Fruit fly (Drosophila melanogaster): ENCODE data around the gene CG18179.
A peak's percentile ranks its signal among the peaks of the same experiment; 100 is the strongest.

Gene CG18179

DNA sequence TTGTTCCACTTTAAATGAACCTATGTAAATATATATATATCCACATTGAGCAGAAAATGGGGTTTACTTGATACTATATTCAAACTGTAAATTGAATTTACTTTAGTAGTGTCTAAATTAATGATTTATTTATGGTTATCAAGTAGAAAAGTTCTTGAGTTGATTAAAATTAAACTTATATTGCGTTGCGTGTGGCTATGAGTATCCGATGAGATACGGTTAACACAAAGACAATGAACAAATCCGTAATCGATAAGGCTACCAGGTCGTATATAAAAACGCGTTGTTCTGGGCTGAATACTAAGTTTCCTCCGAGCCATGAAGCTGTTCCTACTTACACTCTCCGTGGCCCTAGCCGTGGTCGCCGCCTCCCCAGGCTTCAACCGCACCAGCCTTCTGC lies at the start of gene CG18179:
TSS of gene CG18179 (plus strand) at position 301 of the 400 bp plus-strand sequence.
- no peak for TF ChIP-seq CG17801 (GFP tag; optimal IDR thresholded peaks at IDR 0.05; ENCODE audit: partially characterized antibody)

DNA sequence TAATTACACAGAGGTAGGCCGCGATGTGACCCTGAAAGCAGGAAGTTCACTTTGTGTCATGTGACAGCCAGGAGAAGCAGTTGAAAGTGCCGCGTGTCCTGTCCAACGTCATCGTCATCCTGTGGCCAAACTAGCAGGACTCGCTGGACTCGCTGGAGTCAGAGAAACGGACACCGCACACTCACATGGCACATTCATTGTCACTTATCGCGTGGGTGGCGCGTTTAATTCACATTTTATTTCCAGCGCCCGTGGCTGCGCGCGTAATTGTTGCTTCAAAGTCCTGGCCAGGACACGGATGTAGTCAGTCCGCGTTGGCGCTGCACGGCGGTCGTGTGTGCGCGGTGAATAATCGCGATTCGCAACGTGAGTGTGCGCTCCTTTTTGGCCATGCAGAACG lies 41.6 kb upstream of the CG18179 start, which contains the start of gene Tmc:
TSS of gene Tmc (plus strand) at position 301 of the 400 bp plus-strand sequence.
- TF ChIP-seq CG17801 (GFP tag; optimal IDR thresholded peaks at IDR 0.05; ENCODE audit: partially characterized antibody) = no peak

DNA sequence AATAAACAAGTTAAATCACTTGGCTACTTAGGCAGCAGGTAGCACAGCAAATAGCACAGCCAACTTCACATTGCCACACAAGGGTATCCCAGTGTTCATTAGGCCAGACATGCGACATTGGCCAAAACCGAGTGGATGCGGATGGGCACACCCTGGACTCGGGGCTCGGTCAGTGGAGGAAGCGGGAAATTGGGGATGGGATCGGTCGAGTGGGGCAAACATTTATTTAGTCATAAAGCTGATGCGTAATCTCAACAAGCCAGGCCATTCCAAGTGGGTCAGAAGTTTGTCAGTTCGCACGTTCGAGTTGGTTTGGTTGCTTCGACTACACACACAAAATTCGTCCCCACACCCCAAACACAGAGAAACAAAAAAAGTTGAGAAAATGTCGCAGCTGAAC lies 40.4 kb upstream of the CG18179 start, which contains the start of gene CG3222:
TSS of gene CG3222 (plus strand) at position 301 of the 400 bp plus-strand sequence.
- no peak for TF ChIP-seq CG17801 (GFP tag; optimal IDR thresholded peaks at IDR 0.05; ENCODE audit: partially characterized antibody)

DNA sequence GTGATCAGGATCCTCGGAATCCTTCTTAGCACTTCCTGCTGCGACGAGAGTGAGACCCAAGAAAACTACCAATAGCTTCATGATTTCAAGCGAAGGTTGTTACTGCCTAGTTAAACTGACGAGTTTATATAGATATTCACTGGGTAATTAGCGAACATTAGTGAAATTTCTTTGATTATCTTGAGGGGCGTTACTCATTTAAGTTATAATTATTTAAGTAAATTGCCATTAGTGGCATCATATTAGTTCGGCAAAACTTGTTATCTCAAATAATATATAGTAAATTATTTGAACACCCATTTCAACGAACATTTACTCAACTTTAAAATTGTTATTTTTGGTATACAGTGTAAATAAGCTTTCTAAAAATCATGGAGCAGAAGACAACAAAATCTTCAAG lies 37.8 kb upstream of the CG18179 start, which contains the start of the genes CG3088 and CG3306:
TSS of gene CG3088 (minus strand) at position 101 of the 400 bp plus-strand sequence.
TSS of gene CG3306 (plus strand) at position 299 of the 400 bp plus-strand sequence.
- no peak for TF ChIP-seq CG17801 (GFP tag; optimal IDR thresholded peaks at IDR 0.05; ENCODE audit: partially characterized antibody)

DNA sequence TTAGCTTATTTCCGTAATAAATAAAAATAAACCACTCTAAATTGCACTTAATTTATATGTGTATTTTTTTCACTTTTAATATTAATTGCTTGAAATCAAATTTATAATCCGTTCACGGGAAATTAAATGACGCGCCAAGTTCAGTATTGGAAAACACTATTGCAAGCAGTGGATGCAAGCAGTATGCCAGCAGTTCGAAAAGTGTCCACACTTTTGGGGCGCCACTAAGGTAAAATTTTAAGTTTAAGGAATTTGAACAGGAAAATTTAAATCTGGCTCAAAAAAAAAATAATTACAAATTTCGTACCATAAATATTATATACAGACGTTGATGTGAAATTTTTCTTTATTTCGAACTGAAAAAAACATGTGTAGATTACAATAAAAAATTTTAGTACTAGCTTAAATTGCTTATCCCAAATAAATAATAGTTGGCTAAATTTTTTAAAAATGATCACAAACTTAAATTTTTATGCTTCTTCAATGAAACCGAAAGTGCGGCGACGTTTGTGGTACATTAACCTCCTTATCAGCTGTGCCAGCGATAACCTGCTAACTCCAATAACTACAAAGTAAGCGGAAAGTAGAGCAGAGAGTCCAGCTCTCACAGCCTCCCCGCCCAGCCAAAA lies 25.0 kb upstream of the CG18179 start:
- TF ChIP-seq CG17801 (GFP tag; optimal IDR thresholded peaks at IDR 0.05; ENCODE audit: partially characterized antibody) = no peak

DNA sequence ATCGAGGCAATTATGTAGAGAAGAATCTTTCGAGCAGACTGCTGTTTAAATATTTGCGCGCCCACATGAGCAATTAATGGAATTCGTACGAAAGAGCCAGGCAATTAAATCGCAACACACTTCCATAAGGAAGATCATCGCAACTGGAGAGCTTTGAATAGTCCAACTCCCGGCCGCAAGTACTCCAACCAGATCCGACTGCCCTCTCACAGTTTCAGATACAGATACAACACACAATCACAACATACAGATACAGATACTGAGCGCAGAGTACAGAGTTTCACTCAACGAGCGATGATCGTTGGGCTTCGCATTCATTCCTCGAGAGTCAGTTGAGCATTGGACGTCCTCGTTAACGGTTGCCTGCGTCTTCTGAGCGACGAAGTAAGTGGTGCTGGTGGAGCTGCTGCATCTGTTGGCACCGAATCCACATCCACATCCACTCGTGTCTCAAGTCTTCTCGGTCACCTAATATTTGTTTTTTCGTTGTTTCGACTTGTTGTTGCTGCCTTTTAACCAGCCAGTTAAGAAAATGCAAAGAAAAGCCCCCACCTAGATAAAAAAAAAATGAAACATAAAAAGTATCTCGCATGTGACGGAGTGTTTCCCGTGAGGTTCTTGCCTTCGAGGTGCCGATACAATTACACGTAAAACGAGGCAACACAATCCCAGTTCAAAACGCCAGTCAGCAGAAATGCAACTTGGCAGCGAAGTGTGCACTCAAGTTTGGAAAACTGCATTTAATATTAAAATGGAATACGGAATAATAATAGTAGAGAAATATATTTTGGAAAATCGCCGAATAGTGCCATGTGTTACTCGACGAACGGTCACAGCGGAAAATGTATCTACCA lies 24.3 kb upstream of the CG18179 start, which contains the start of gene LanB2:
TSS of gene LanB2 (plus strand) at position 326 of the 854 bp plus-strand sequence.
- TF ChIP-seq CG17801 (GFP tag; optimal IDR thresholded peaks at IDR 0.05; ENCODE audit: partially characterized antibody) = no peak

DNA sequence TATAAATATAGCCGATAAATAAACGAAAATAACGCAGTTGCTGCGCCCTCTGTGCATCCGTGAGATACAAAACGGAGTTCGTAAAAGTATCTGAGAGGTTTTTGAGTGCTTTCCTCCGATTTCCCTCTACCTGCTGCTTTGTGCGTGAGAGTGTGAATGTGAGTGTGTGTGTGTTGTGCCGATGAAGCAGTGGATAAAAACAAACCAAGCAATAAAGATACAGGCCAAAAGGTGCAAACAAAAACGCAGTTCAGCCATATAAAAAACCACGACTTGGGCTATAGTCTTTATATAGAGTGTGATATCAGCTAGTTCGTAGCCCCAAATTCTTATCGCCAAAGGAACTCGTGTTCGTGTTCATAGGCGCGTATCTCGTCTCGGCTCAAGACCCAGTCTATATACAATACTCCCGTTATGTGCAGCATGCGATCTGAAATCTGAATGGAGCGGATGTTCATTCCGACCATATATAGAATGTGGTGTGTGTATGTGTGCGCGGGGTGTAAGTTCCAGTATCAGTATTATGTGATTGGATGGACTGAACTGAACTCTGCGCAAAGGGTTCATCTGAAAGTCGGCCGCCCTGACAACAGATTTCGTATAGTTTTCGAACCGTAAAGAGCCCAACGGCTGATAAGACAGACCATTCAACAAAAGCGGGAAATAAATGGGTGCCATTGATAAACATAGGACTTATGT lies 23.5 kb upstream of the CG18179 start:
- TF ChIP-seq CG17801 (GFP tag; optimal IDR thresholded peaks at IDR 0.05; ENCODE audit: partially characterized antibody) = no peak

DNA sequence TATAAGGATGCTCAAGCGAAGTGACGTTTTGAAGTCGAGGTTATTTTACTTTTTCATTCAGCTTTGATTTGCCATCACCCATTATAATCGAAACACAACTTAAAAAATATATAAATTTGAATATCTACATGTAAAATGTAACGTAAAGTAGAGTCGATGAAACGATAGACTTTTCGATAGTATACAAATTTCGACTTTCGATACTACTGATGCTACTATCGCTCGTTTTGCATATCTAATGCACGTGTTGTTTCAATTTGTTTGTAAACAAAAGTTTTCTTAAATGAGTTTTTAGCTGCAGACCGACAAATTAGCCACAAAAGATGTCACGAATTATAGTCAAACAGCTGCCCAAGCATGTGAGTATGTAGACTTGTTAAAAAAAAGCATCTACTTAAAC lies 15.1 kb upstream of the CG18179 start, which contains the start of gene CG3335:
TSS of gene CG3335 (plus strand) at position 224 of the 400 bp plus-strand sequence.
- no peak for TF ChIP-seq CG17801 (GFP tag; optimal IDR thresholded peaks at IDR 0.05; ENCODE audit: partially characterized antibody)

DNA sequence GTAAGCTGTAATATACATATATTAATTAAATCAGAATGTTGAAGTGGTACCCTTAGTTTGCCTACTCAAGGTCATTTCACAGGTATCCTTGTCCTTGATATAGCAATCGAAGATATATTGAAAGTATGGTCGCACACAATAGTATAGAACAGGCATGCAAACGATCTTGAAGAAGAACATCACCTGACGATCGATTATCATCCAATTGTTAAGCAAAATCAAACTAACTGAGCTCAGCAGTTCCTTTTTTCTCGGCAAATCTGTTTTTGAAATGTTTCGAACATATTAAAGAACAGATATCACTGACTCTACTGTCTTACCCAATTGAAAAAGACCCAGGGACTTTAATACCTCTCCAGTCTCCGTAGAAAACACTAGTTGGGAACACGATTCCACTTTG lies 10.7 kb upstream of the CG18179 start, which contains the start of gene Cyp40:
TSS of gene Cyp40 (plus strand) at position 301 of the 400 bp plus-strand sequence.
- no peak for TF ChIP-seq CG17801 (GFP tag; optimal IDR thresholded peaks at IDR 0.05; ENCODE audit: partially characterized antibody)

DNA sequence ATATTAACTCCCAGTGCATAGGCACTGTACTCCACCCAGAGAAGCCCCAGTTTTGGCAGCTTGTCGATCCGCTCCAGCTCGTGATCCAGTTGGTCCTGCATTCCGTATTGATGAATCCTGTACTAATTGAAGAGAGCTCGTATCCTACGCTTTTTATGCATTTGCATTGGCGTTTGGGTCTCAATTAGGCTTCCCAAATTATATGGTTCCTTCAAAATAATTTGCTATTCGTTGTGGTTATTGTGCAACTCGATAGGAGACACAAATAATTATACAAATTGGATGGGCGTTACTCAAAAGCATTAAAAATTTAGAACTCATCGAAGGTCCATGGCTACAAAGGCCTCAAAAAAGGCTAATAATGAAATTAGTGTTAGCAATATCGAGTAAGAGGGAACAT lies 10.0 kb upstream of the CG18179 start, which contains the start of gene Or67b:
TSS of gene Or67b (minus strand) at position 101 of the 400 bp plus-strand sequence.
- no peak for TF ChIP-seq CG17801 (GFP tag; optimal IDR thresholded peaks at IDR 0.05; ENCODE audit: partially characterized antibody)

DNA sequence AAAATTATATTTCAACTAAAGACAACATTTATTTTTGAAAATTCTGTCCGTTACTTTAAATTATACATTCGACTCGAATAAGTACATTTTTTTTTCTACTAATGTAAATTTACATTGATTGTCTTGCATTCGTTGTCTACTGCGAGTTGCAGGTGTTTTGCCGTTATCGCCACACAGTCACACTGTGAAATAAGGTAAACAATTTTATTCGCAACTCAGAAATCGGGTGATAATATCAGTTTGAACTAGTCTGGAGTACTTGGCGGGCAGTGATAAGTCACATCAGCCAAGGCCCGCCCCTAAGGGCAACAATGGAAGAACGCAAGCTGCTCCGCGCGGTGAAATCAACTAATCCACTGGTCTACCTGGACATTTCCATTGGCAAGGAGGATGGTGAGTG lies 9.2 kb upstream of the CG18179 start:
- TF ChIP-seq CG17801 (GFP tag; optimal IDR thresholded peaks at IDR 0.05; ENCODE audit: partially characterized antibody) = peak; percentile 12

DNA sequence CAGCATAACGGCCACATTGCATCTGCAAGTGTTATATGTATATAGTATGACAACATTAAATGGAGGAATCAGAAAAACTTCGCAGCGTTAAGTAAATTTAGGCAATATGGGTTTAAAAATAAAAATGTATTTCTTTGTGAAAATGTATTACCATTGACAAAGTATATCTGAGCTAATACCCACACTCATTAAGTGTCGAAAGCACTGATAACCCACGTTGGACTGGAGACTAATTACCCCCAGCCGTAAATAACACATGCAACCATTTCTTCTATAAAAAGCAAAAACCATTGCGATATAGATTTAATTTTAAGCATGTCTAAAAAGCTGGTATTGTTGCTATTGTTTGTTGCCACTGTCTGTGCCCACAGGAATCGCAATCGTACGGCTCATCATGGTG lies 1.3 kb upstream of the CG18179 start, which contains the start of gene CG8329:
TSS of gene CG8329 (plus strand) at position 301 of the 400 bp plus-strand sequence.
- no peak for TF ChIP-seq CG17801 (GFP tag; optimal IDR thresholded peaks at IDR 0.05; ENCODE audit: partially characterized antibody)

DNA sequence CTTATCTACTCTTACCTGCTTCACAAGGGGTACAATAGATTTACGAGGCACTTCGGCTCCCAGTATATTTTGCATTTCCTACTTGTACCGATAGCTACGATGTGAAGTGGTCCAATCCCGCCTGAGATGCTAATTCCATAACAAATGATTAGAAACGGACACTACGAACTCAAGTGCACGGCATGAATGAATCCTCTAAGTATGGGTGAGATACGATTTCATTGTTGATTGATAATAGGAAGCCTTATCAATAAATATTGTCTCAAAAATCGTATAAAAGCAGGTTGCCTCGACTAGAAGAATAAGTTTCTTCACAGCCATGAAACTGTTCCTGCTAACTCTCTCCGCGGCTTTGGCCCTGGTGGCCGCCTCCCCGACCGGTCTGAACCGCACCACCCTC lies 1.6 kb downstream of the CG18179 start, which contains the start of gene CG18180:
TSS of gene CG18180 (plus strand) at position 301 of the 400 bp plus-strand sequence.
- no peak for TF ChIP-seq CG17801 (GFP tag; optimal IDR thresholded peaks at IDR 0.05; ENCODE audit: partially characterized antibody)

DNA sequence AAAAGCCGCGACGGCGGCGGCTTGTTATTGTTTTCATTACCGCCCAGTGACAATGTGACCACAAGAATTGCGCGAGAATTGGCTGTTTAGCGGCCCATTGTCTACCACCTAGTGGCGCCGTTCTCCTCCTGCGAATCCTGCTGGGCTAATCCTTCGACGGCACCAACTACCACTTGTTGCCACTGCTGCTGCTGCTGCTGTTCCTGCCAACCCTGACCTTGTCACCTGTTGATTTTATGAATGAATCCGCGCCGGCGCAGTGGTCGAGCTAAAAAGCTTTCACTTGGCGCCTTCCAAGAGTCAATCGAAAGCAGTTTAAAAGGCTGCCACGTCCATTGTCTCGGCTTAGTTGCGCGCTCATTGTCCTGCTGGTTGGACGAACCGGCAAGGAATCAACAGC lies 4.7 kb downstream of the CG18179 start, which contains the start of gene CNMaR:
TSS of gene CNMaR (plus strand) at position 348 of the 400 bp plus-strand sequence.
- no peak for TF ChIP-seq CG17801 (GFP tag; optimal IDR thresholded peaks at IDR 0.05; ENCODE audit: partially characterized antibody)

Data from ovary, adult (tissue).